Fruit fly (Drosophila melanogaster): ENCODE data around the gene hng3.

Gene hng3

dm6 chr3L:755259-755658, at the start of gene hng3:
TSS of gene hng3 (minus strand) at chr3L:755489.
- TF ChIP-seq croc (GFP tag; conservative IDR thresholded peaks at IDR 0.05) (0 out of 3 replicates have a peak, but pooled peaks have one; percentile 5), zf30C (GFP tag; optimal IDR thresholded peaks at IDR 0.05) (no peak), ci (GFP tag; IDR thresholded peaks at IDR 0.05) (0 out of 3 replicates have a peak, but pooled peaks have one; percentile 24), sens (GFP tag) (peak; percentile 73), HLHmδ (GFP tag; optimal IDR thresholded peaks at IDR 0.05) (no peak), oc (tag; optimal IDR thresholded peaks at IDR 0.05) (peak; percentile 34), Pdp1 (GFP tag; optimal IDR thresholded peaks at IDR 0.05) (peak in 1 of 2 experiments; percentile 6), hb (GFP tag; IDR thresholded peaks at IDR 0.05; ENCODE audit: partially characterized antibody) (0 out of 3 replicates have a peak, but pooled peaks have one; percentile 6)

- TF ChIP-seq Hey (tag; optimal IDR thresholded peaks at IDR 0.05) = peak; percentile 89
- no peak for TF ChIP-seq CG34422 (GFP tag; IDR thresholded peaks at IDR 0.05)
- peak; percentile 41 for TF ChIP-seq CG8388 (GFP tag; optimal IDR thresholded peaks at IDR 0.05)
- TF ChIP-seq zfh1 (GFP tag; IDR thresholded peaks at IDR 0.05) = peak; percentile 43; the same call in 1 of the 3 replicates
- TF ChIP-seq CG33213 (GFP tag; optimal IDR thresholded peaks at IDR 0.05) = no peak
- TF ChIP-seq CG12155 (GFP tag; optimal IDR thresholded peaks at IDR 0.05) = no peak
- TF ChIP-seq prd (optimal IDR thresholded peaks at IDR 0.05) = no peak
- peak; percentile 63; the same call in 2 of the 3 replicates for TF ChIP-seq prd (GFP tag; IDR thresholded peaks at IDR 0.05)
- no peak for TF ChIP-seq CG31224 (GFP tag; IDR thresholded peaks at IDR 0.05)
- no peak for TF ChIP-seq CG15011 (GFP tag; optimal IDR thresholded peaks at IDR 0.05)
- peak; percentile 80 for TF ChIP-seq CG4707 (GFP tag; optimal IDR thresholded peaks at IDR 0.05)
- no peak for TF ChIP-seq CG4404 (GFP tag; IDR thresholded peaks at IDR 0.05)
- no peak for TF ChIP-seq exex (tag; optimal IDR thresholded peaks at IDR 0.05)
- TF ChIP-seq CG13123 (GFP tag; optimal IDR thresholded peaks at IDR 0.05) = no peak
- TF ChIP-seq Elba2 (GFP tag; optimal IDR thresholded peaks at IDR 0.05) = peak; percentile 70
- no peak for TF ChIP-seq CG7928 (GFP tag; optimal IDR thresholded peaks at IDR 0.05)
- no peak for TF ChIP-seq scrt (GFP tag; optimal IDR thresholded peaks at IDR 0.05)
- TF ChIP-seq CG10959 (GFP tag; IDR thresholded peaks at IDR 0.05) = no peak
- TF ChIP-seq CG17361 (GFP tag; IDR thresholded peaks at IDR 0.05) = peak; percentile 53; the same call in 1 of the 3 replicates
- 0 out of 2 replicates have a peak, but pooled peaks have one; percentile 19 for TF ChIP-seq lmd (GFP tag; IDR thresholded peaks at IDR 0.05)
- no peak for TF ChIP-seq so (GFP tag; IDR thresholded peaks at IDR 0.05)
- TF ChIP-seq CG31441 (GFP tag; IDR thresholded peaks at IDR 0.05) = peak; percentile 33; the same call in 1 of the 2 replicates
- no peak for TF ChIP-seq cad (GFP tag; optimal IDR thresholded peaks at IDR 0.05)
- TF ChIP-seq ash1 (GFP tag; optimal IDR thresholded peaks at IDR 0.05) = no peak
- TF ChIP-seq TFAM (GFP tag; optimal IDR thresholded peaks at IDR 0.05) = no peak
- no peak for TF ChIP-seq pnt (GFP tag; optimal IDR thresholded peaks at IDR 0.05)
- TF ChIP-seq row (GFP tag; IDR thresholded peaks at IDR 0.05) = peak; percentile 56; the same call in 2 of the 3 replicates
- peak; percentile 15 for TF ChIP-seq Nf-YC (tag; optimal IDR thresholded peaks at IDR 0.05)
- peak; percentile 25 for TF ChIP-seq BtbVII (GFP tag; optimal IDR thresholded peaks at IDR 0.05)
- no peak for TF ChIP-seq sug (tag; optimal IDR thresholded peaks at IDR 0.05)
- no peak for TF ChIP-seq Abd-B (GFP tag; optimal IDR thresholded peaks at IDR 0.05)
- TF ChIP-seq CG13775 (GFP tag; optimal IDR thresholded peaks at IDR 0.05) = no peak
- peak; percentile 49 for TF ChIP-seq unpg (GFP tag; optimal IDR thresholded peaks at IDR 0.05)
- TF ChIP-seq Hr51 (GFP tag; optimal IDR thresholded peaks at IDR 0.05) = peak in 1 of 2 experiments; percentile 34
- TF ChIP-seq CG11560 (tag; IDR thresholded peaks at IDR 0.05) = no peak
- peak; percentile 14 for TF ChIP-seq CG9727 (GFP tag; optimal IDR thresholded peaks at IDR 0.05)
- no peak for TF ChIP-seq Sry-δ (GFP tag; optimal IDR thresholded peaks at IDR 0.05)
- TF ChIP-seq Hmx (GFP tag; optimal IDR thresholded peaks at IDR 0.05) = no peak
- TF ChIP-seq mam (GFP tag; optimal IDR thresholded peaks at IDR 0.05) = no peak
- TF ChIP-seq CG7357 (GFP tag; IDR thresholded peaks at IDR 0.05) = no peak
- TF ChIP-seq CG14965 (GFP tag; optimal IDR thresholded peaks at IDR 0.05; ENCODE audit: borderline replicate concordance) = no peak
Observed at dm6 chr3L:804557-805260, 49.4 kb upstream of the hng3 start.

All from whole organism, embryonic.